Worm (Caenorhabditis elegans) whole organism, L3 larva: ENCODE results near the gene F18E3.11.

Source experiments
- ceh-9 ChIP-seq: sonication (generic microtip); optimal IDR thresholded peaks from 2 replicates; lab custom pipeline; 2018; ENCODE audit warnings: missing biosample characterization, missing genetic modification characterization
- elt-1 ChIP-seq: fragments of 150-350 bp; optimal IDR thresholded peaks from 2 replicates; lab custom pipeline; 2014; ENCODE audit warnings: missing biosample characterization, missing genetic modification characterization
- elt-3 ChIP-seq, 3 experiments: fragments of 150-350 bp in 1 of 3; sonication (generic microtip) in 2 of 3; optimal IDR thresholded peaks; 2 replicates in 2 of 3; 4 replicates in 1 of 3; lab custom pipeline; 2014 to 2017; ENCODE audit warnings: missing biosample characterization in 3 of 3, missing genetic modification characterization in 3 of 3
- fkh-2 ChIP-seq: fragments of 150-350 bp; optimal IDR thresholded peaks from 2 replicates; lab custom pipeline; 2014; ENCODE audit warnings: missing biosample characterization, missing genetic modification reagents, missing genetic modification characterization
- jun-1 ChIP-seq: fragments of 150-350 bp; optimal IDR thresholded peaks from 2 replicates; lab custom pipeline; 2014; ENCODE audit warnings: missing biosample characterization, missing genetic modification reagents, missing genetic modification characterization
- mdl-1 ChIP-seq: fragments of 150-350 bp; optimal IDR thresholded peaks from 2 replicates; lab custom pipeline; 2014; ENCODE audit warnings: missing biosample characterization, missing genetic modification characterization
- nhr-43 ChIP-seq: sonication (generic microtip); optimal IDR thresholded peaks from 2 replicates; lab custom pipeline; 2016; ENCODE audit warnings: mild to moderate bottlenecking, missing genetic modification characterization, missing compliant biosample characterization; ENCODE audit not compliant: poor library complexity, severe bottlenecking
- nhr-77 ChIP-seq: fragments of 150-350 bp; optimal IDR thresholded peaks from 2 replicates; lab custom pipeline; 2014; ENCODE audit warnings: missing biosample characterization, missing genetic modification characterization
- skn-1 ChIP-seq: fragments of 150-350 bp; optimal IDR thresholded peaks from 2 replicates; lab custom pipeline; 2014; ENCODE audit warnings: missing biosample characterization, missing genetic modification characterization
- tbx-2 ChIP-seq: sonication (generic microtip); optimal IDR thresholded peaks from 2 replicates; lab custom pipeline; 2016; ENCODE audit warnings: mild to moderate bottlenecking, missing genetic modification characterization, missing compliant biosample characterization
- unc-39 ChIP-seq: sonication (generic microtip); optimal IDR thresholded peaks from 4 replicates; lab custom pipeline; 2017; ENCODE audit warnings: missing biosample characterization, missing genetic modification characterization
- ztf-11 ChIP-seq: fragments of 150-350 bp; optimal IDR thresholded peaks from 2 replicates; lab custom pipeline; 2014; ENCODE audit warnings: missing biosample characterization, missing genetic modification characterization

ce11 chrV:7411695-7412094 lies 1.6 kb upstream of the F18E3.11 start, which contains the start of gene str-41:
- no peak for TF ChIP-seq nhr-43 (tag; lab: Kevin White, UChicago)
- no peak for TF ChIP-seq mdl-1 (tag; lab: Kevin White, UChicago)
- no peak for TF ChIP-seq elt-1 (tag; lab: Kevin White, UChicago)
- TF ChIP-seq jun-1 (tag; lab: Kevin White, UChicago) = no peak
- TF ChIP-seq elt-3 (tag; optimal IDR thresholded peaks at IDR 0.05; lab: Kevin White, UChicago) = no peak
- TF ChIP-seq unc-39 (tag; lab: Kevin White, UChicago) = no peak
- TF ChIP-seq ztf-11 = no peak
- TF ChIP-seq tbx-2 (tag; lab: Kevin White, UChicago) = no peak
- TF ChIP-seq fkh-2 (tag; lab: Kevin White, UChicago) = no peak
- no peak for TF ChIP-seq skn-1 (tag; lab: Kevin White, UChicago)
- no peak for TF ChIP-seq ceh-9 (tag; lab: Kevin White, UChicago)
- no peak for TF ChIP-seq nhr-77 (tag; lab: Kevin White, UChicago)
